Worm (Caenorhabditis elegans) whole organism, L2 larva: ENCODE results near the gene nhr-285.
"Not testable (repeated sequence)": the region's sequence is repeated elsewhere in the genome, so short reads cannot be mapped to it uniquely, and the experiment has no call there.

Experiments used
- C34F6.9 ChIP-seq: fragments of 150-350 bp; optimal IDR thresholded peaks from 2 replicates; lab custom pipeline; 2014; ENCODE audit warnings: missing biosample characterization, missing genetic modification characterization
- F13H6.1 ChIP-seq: sonication (generic microtip); optimal IDR thresholded peaks from 2 replicates; lab custom pipeline; 2016; ENCODE audit warnings: missing genetic modification characterization, missing compliant biosample characterization
- R02D3.7 ChIP-seq: fragments of 150-350 bp; optimal IDR thresholded peaks from 2 replicates; lab custom pipeline; 2014; ENCODE audit warnings: missing biosample characterization, missing genetic modification characterization
- Y55F3AM.14 ChIP-seq: fragments of 200-800 bp; sonication (Bioruptor generic); optimal IDR thresholded peaks from 2 replicates; lab custom pipeline; 2018; ENCODE audit warnings: mild to moderate bottlenecking, missing genetic modification characterization, missing compliant biosample characterization
- alr-1 ChIP-seq: fragments of 150-350 bp; optimal IDR thresholded peaks from 2 replicates; lab custom pipeline; 2014; ENCODE audit warnings: missing biosample characterization, missing genetic modification characterization
- aly-2 ChIP-seq: fragments of 150-350 bp; optimal IDR thresholded peaks from 2 replicates; lab custom pipeline; 2014; ENCODE audit warnings: missing biosample characterization, missing genetic modification characterization
- ama-1 ChIP-seq: fragments of 150-350 bp; optimal IDR thresholded peaks from 2 replicates; lab custom pipeline; 2018; ENCODE audit warnings: inconsistent platforms
- blmp-1 ChIP-seq: sonication (generic microtip); optimal IDR thresholded peaks from 2 replicates; lab custom pipeline; 2017; ENCODE audit warnings: missing genetic modification characterization, mild to moderate bottlenecking, missing compliant biosample characterization, antibody characterized with exemption, moderate library complexity; ENCODE audit not compliant: insufficient read depth
- ceh-16 ChIP-seq: fragments of 150-350 bp; optimal IDR thresholded peaks from 2 replicates; lab custom pipeline; 2014; ENCODE audit warnings: missing biosample characterization, missing genetic modification characterization
- ceh-82 ChIP-seq: fragments of 150-350 bp; optimal IDR thresholded peaks from 2 replicates; lab custom pipeline; 2014; ENCODE audit warnings: missing biosample characterization, missing genetic modification characterization
- dmd-4 ChIP-seq: sonication (generic microtip); optimal IDR thresholded peaks from 2 replicates; lab custom pipeline; 2017; ENCODE audit warnings: missing biosample characterization, missing genetic modification characterization
- elt-3 ChIP-seq: sonication (generic microtip); optimal IDR thresholded peaks from 2 replicates; lab custom pipeline; 2017; ENCODE audit warnings: missing biosample characterization, missing genetic modification characterization
- lin-13 ChIP-seq: fragments of 150-350 bp; optimal IDR thresholded peaks from 2 replicates; lab custom pipeline; 2014; ENCODE audit warnings: missing biosample characterization, missing genetic modification reagents, missing genetic modification characterization
- lin-39 ChIP-seq: fragments of 150-350 bp; optimal IDR thresholded peaks from 2 replicates; lab custom pipeline; 2014; ENCODE audit warnings: missing biosample characterization, missing genetic modification reagents, missing genetic modification characterization
- nhr-10 ChIP-seq: sonication (generic microtip); optimal IDR thresholded peaks from 2 replicates; lab custom pipeline; 2017; ENCODE audit warnings: missing biosample characterization, missing genetic modification characterization
- nhr-11 ChIP-seq: fragments of 150-350 bp; optimal IDR thresholded peaks from 2 replicates; lab custom pipeline; 2014; ENCODE audit warnings: missing biosample characterization, missing genetic modification characterization
- nhr-12 ChIP-seq: fragments of 150-350 bp; optimal IDR thresholded peaks from 2 replicates; lab custom pipeline; 2014; ENCODE audit warnings: missing biosample characterization, missing genetic modification characterization
- nhr-129 ChIP-seq: fragments of 150-350 bp; optimal IDR thresholded peaks from 2 replicates; lab custom pipeline; 2014; ENCODE audit warnings: missing biosample characterization, missing genetic modification characterization
- nhr-23 ChIP-seq: fragments of 150-350 bp; optimal IDR thresholded peaks from 2 replicates; lab custom pipeline; 2014; ENCODE audit warnings: missing biosample characterization, missing genetic modification reagents, missing genetic modification characterization
- nhr-25 ChIP-seq: fragments of 150-350 bp; sonication (generic microtip); optimal IDR thresholded peaks from 3 replicates; lab custom pipeline; 2014; ENCODE audit warnings: missing biosample characterization, missing genetic modification characterization
- nhr-77 ChIP-seq: fragments of 150-350 bp; optimal IDR thresholded peaks from 2 replicates; lab custom pipeline; 2014; ENCODE audit warnings: missing biosample characterization, missing genetic modification characterization
- sma-3 ChIP-seq: sonication (generic microtip); optimal IDR thresholded peaks from 2 replicates; lab custom pipeline; 2016; ENCODE audit warnings: missing genetic modification reagents, missing genetic modification characterization, missing compliant biosample characterization
- snpc-4 ChIP-seq: fragments of 150-350 bp; optimal IDR thresholded peaks from 2 replicates; lab custom pipeline; 2014; ENCODE audit warnings: missing biosample characterization, missing genetic modification characterization
- unc-39 ChIP-seq: fragments of 150-350 bp; optimal IDR thresholded peaks from 2 replicates; lab custom pipeline; 2014; ENCODE audit warnings: missing biosample characterization, missing genetic modification characterization
- zag-1 ChIP-seq: fragments of 150-350 bp; optimal IDR thresholded peaks from 2 replicates; lab custom pipeline; 2014; ENCODE audit warnings: missing biosample characterization, missing genetic modification characterization
- ztf-1 ChIP-seq: fragments of 200-800 bp; sonication (Bioruptor generic); conservative IDR thresholded peaks from 2 replicates; pipeline ENCODE4 v1.3.6; 2022; ENCODE audit warnings: missing genetic modification characterization, missing compliant biosample characterization
- ztf-4 ChIP-seq: fragments of 150-350 bp; optimal IDR thresholded peaks from 2 replicates; lab custom pipeline; 2014; ENCODE audit warnings: missing biosample characterization, missing genetic modification characterization

nhr-285 gene

ce11 chrV:15758449-15758848, 20.6 kb downstream of the nhr-285 start, which contains the start of gene str-9:
Gene str-9, plus strand, starts transcription at chrV:15758749.
- TF ChIP-seq nhr-77 (tag; lab: Kevin White, UChicago): no peak
- no peak for TF ChIP-seq ztf-1
- no peak for TF ChIP-seq F13H6.1 (tag; lab: Kevin White, UChicago)
- no peak for TF ChIP-seq C34F6.9 (tag; lab: Kevin White, UChicago)

ce11 chrV:15757645-15758044, 21.4 kb downstream of the nhr-285 start:
- TF ChIP-seq ztf-4 (tag; lab: Kevin White, UChicago) (no peak), nhr-25 (tag; lab: Kevin White, UChicago) (no peak)

- TF ChIP-seq lin-13 (GFP tag; lab: Kevin White, UChicago); nhr-12 (tag; lab: Kevin White, UChicago); ceh-82: not testable (repeated sequence)
Measured at ce11 chrV:15754731-15755130, 24.3 kb downstream of the nhr-285 start, which contains the start of gene str-8. Gene str-8, plus strand, starts transcription at chrV:15755031.

- not testable (repeated sequence) for TF ChIP-seq elt-3, nhr-23, alr-1 (tag; lab: Kevin White, UChicago)
Measured at ce11 chrV:15752941-15753340, 26.1 kb downstream of the nhr-285 start, which contains the start of gene str-5. Gene str-5, plus strand, starts transcription at chrV:15753241.

- TF ChIP-seq unc-39 (tag; lab: Kevin White, UChicago) (no peak), nhr-129 (tag; lab: Kevin White, UChicago) (no peak), nhr-77 (tag; lab: Kevin White, UChicago) (no peak), C34F6.9 (tag; lab: Kevin White, UChicago) (no peak)
Measured at ce11 chrV:15752049-15752448, 27.0 kb downstream of the nhr-285 start, which contains the start of gene str-43. Gene str-43, minus strand, starts transcription at chrV:15752149.

ce11 chrV:15750130-15750529, 28.9 kb downstream of the nhr-285 start, which contains the start of gene str-6:
Gene str-6, minus strand, starts transcription at chrV:15750230.
- TF ChIP-seq Y55F3AM.14 (GFP tag; lab: Kevin White, UChicago) (no peak), unc-39 (tag; lab: Kevin White, UChicago) (no peak), nhr-11 (tag; lab: Kevin White, UChicago) (no peak), zag-1 (tag; lab: Kevin White, UChicago) (no peak), nhr-10 (tag; lab: Kevin White, UChicago) (no peak), sma-3 (GFP tag; lab: Kevin White, UChicago) (no peak), R02D3.7 (tag; lab: Kevin White, UChicago) (no peak), ztf-1 (no peak), aly-2 (tag; lab: Kevin White, UChicago) (no peak), blmp-1 (tag; lab: Kevin White, UChicago) (no peak), dmd-4 (no peak), elt-3 (tag; lab: Kevin White, UChicago) (no peak), lin-13 (GFP tag; lab: Kevin White, UChicago) (no peak), nhr-77 (tag; lab: Kevin White, UChicago) (no peak), ztf-4 (tag; lab: Kevin White, UChicago) (no peak), lin-39 (tag; lab: Kevin White, UChicago) (no peak), ceh-16 (tag; lab: Kevin White, UChicago) (no peak), nhr-129 (tag; lab: Kevin White, UChicago) (no peak)

ce11 chrV:15748343-15748742, 30.7 kb downstream of the nhr-285 start, which contains the start of gene T23D5.8:
Gene T23D5.8, minus strand, starts transcription at chrV:15748443.
- TF ChIP-seq Y55F3AM.14 (GFP tag; lab: Kevin White, UChicago); zag-1 (tag; lab: Kevin White, UChicago); snpc-4: not testable (repeated sequence)

- TF ChIP-seq R02D3.7 (tag; lab: Kevin White, UChicago); ama-1 (lab: Kevin White, UChicago); alr-1 (tag; lab: Kevin White, UChicago): not testable (repeated sequence)
Measured at ce11 chrV:15744366-15744765, 34.7 kb downstream of the nhr-285 start, which contains the start of gene str-19. Gene str-19, minus strand, starts transcription at chrV:15744466.
